Fruit fly (Drosophila melanogaster) whole organism, embryonic: ENCODE data around the gene CG3534.

Experiments used
- Aef1 ChIP-seq: fragments of 200-800 bp; sonication (Bioruptor generic); IDR thresholded peaks from 3 replicates; pipeline ENCODE4 v1.3.6; 2022; ENCODE audit warnings: missing biosample characterization, missing genetic modification characterization
- CG10209 ChIP-seq: fragments of 200-800 bp; sonication (Bioruptor generic); optimal IDR thresholded peaks from 3 replicates; lab custom pipeline; 2017; ENCODE audit warnings: missing biosample characterization, mild to moderate bottlenecking, missing genetic modification characterization, missing genetic modification reagents
- CG10366 ChIP-seq: fragments of 200-800 bp; sonication (Bioruptor generic); IDR thresholded peaks from 2 replicates; pipeline ENCODE4 v1.3.6; 2022; ENCODE audit warnings: missing biosample characterization, missing genetic modification characterization
- CG10462 ChIP-seq: fragments of 200-800 bp; sonication (Bioruptor generic); optimal IDR thresholded peaks from 2 replicates; lab custom pipeline; 2016; ENCODE audit warnings: missing biosample characterization, missing genetic modification characterization
- CG10543 ChIP-seq: fragments of 200-800 bp; sonication (Bioruptor generic); optimal IDR thresholded peaks from 3 replicates; lab custom pipeline; 2017; ENCODE audit warnings: missing biosample characterization, mild to moderate bottlenecking, missing genetic modification characterization, moderate library complexity
- CG11247 ChIP-seq: fragments of 200-800 bp; sonication (Bioruptor generic); IDR thresholded peaks from 2 replicates; pipeline ENCODE4 v1.3.6; 2022; ENCODE audit warnings: missing biosample characterization, missing genetic modification characterization
- CG12104 ChIP-seq: fragments of 200-800 bp; sonication (Bioruptor generic); optimal IDR thresholded peaks from 3 replicates; lab custom pipeline; 2016; ENCODE audit warnings: missing biosample characterization, missing genetic modification characterization
- CG12744 ChIP-seq: fragments of 200-800 bp; sonication (Bioruptor generic); optimal IDR thresholded peaks from 2 replicates; lab custom pipeline; 2016; ENCODE audit warnings: missing biosample characterization, missing genetic modification characterization
- CG17328 ChIP-seq: fragments of 200-800 bp; sonication (Bioruptor generic); IDR thresholded peaks from 2 replicates; pipeline ENCODE4 v1.3.6; 2022; ENCODE audit warnings: missing biosample characterization, missing genetic modification characterization
- CG17612 ChIP-seq: fragments of 200-800 bp; sonication (Bioruptor generic); IDR thresholded peaks from 2 replicates; pipeline ENCODE4 v1.3.6; 2022; ENCODE audit warnings: missing biosample characterization, missing genetic modification characterization
- CG1832 ChIP-seq: fragments of 200-800 bp; sonication (Bioruptor generic); optimal IDR thresholded peaks from 2 replicates; lab custom pipeline; 2017; ENCODE audit warnings: missing biosample characterization, mild to moderate bottlenecking, missing genetic modification characterization, inconsistent platforms
- CG18619 ChIP-seq: fragments of 200-800 bp; sonication (Bioruptor generic); optimal IDR thresholded peaks from 3 replicates; lab custom pipeline; 2017; ENCODE audit warnings: missing biosample characterization, mild to moderate bottlenecking, missing genetic modification characterization
- CG2120 ChIP-seq: fragments of 200-800 bp; sonication (Bioruptor generic); optimal IDR thresholded peaks from 3 replicates; lab custom pipeline; 2016; ENCODE audit warnings: missing biosample characterization, missing genetic modification characterization
- CG2678 ChIP-seq: fragments of 200-800 bp; sonication (Bioruptor generic); optimal IDR thresholded peaks from 3 replicates; lab custom pipeline; 2019; ENCODE audit warnings: missing biosample characterization, mild to moderate bottlenecking, missing genetic modification characterization, moderate library complexity
- CG34376 ChIP-seq: fragments of 200-800 bp; sonication (Bioruptor generic); optimal IDR thresholded peaks from 2 replicates; lab custom pipeline; 2018; ENCODE audit warnings: missing biosample characterization, mild to moderate bottlenecking, missing genetic modification characterization
- CG3838 ChIP-seq: fragments of 200-800 bp; sonication (Bioruptor generic); optimal IDR thresholded peaks from 3 replicates; lab custom pipeline; 2016; ENCODE audit warnings: missing biosample characterization, missing genetic modification characterization
- CG42726 ChIP-seq: fragments of 200-800 bp; sonication (Bioruptor generic); IDR thresholded peaks from 2 replicates; pipeline ENCODE4 v1.3.6; 2022; ENCODE audit warnings: missing biosample characterization, missing genetic modification characterization; ENCODE audit not compliant: partially characterized antibody
- CG4617 ChIP-seq: fragments of 200-800 bp; sonication (Bioruptor generic); optimal IDR thresholded peaks from 3 replicates; lab custom pipeline; 2016; ENCODE audit warnings: missing biosample characterization, missing genetic modification characterization, borderline replicate concordance
- CG4730 ChIP-seq: fragments of 200-800 bp; sonication (Bioruptor generic); IDR thresholded peaks from 2 replicates; pipeline ENCODE4 v1.3.6; 2022; ENCODE audit warnings: missing biosample characterization, missing genetic modification characterization
- CG9215 ChIP-seq: fragments of 200-800 bp; sonication (Bioruptor generic); IDR thresholded peaks from 2 replicates; pipeline ENCODE4 v1.3.6; 2022; ENCODE audit warnings: missing biosample characterization, missing genetic modification characterization
- CrebB ChIP-seq: fragments of 200-800 bp; sonication (Bioruptor generic); optimal IDR thresholded peaks from 3 replicates; lab custom pipeline; 2018; ENCODE audit warnings: missing biosample characterization, mild to moderate bottlenecking, missing genetic modification characterization
- D ChIP-seq, 2 experiments: fragments of 200-800 bp in 1 of 2; fragments of >200 bp in 1 of 2; sonication (Bioruptor generic) in 1 of 2; optimal IDR thresholded peaks; 2 replicates in 1 of 2; 3 replicates in 1 of 2; lab custom pipeline; 2017; ENCODE audit warnings: mild to moderate bottlenecking in 1 of 2, missing biosample characterization in 1 of 2, missing genetic modification characterization in 1 of 2, missing genetic modification reagents in 1 of 2
- Drgx ChIP-seq: fragments of 200-800 bp; sonication (Bioruptor generic); IDR thresholded peaks from 2 replicates; pipeline ENCODE4 v1.3.6; 2022; ENCODE audit warnings: missing biosample characterization, missing genetic modification characterization
- GATAe ChIP-seq: fragments of 200-800 bp; sonication (Bioruptor generic); conservative IDR thresholded peaks from 2 replicates; pipeline ENCODE4 v1.3.6; 2022; ENCODE audit warnings: missing biosample characterization, missing genetic modification characterization
- H15 ChIP-seq: fragments of 200-800 bp; sonication (Bioruptor generic); IDR thresholded peaks from 3 replicates; pipeline ENCODE4 v1.3.6; 2022; ENCODE audit warnings: missing biosample characterization, missing genetic modification characterization
- H2.0 ChIP-seq: fragments of 200-800 bp; sonication (Bioruptor generic); IDR thresholded peaks from 2 replicates; pipeline ENCODE4 v1.3.6; 2022; ENCODE audit warnings: missing biosample characterization, missing genetic modification characterization
- HLH3B ChIP-seq: fragments of 200-800 bp; sonication (Bioruptor generic); IDR thresholded peaks from 2 replicates; pipeline ENCODE4 v1.3.6; 2022; ENCODE audit warnings: missing biosample characterization, missing genetic modification characterization
- Hand ChIP-seq: fragments of 200-800 bp; sonication (Bioruptor generic); optimal IDR thresholded peaks from 2 replicates; lab custom pipeline; 2017; ENCODE audit warnings: mild to moderate bottlenecking, missing biosample characterization, missing genetic modification reagents, missing genetic modification characterization
- Med ChIP-seq: fragments of 200-800 bp; sonication (Bioruptor generic); peaks from one replicate; lab custom pipeline; 2016; ENCODE audit warnings: missing biosample characterization, missing genetic modification characterization, mild to moderate bottlenecking, inconsistent platforms, moderate library complexity
- NC2β ChIP-seq: fragments of 200-800 bp; sonication (Bioruptor generic); optimal IDR thresholded peaks from 2 replicates; lab custom pipeline; 2016; ENCODE audit warnings: missing biosample characterization, missing genetic modification characterization
- Scr ChIP-seq: fragments of 200-800 bp; sonication (Bioruptor generic); IDR thresholded peaks from 2 replicates; pipeline ENCODE4 v1.3.6; 2022; ENCODE audit warnings: missing biosample characterization, missing genetic modification characterization; ENCODE audit not compliant: partially characterized antibody
- Usf ChIP-seq: fragments of 200-800 bp; sonication (Bioruptor generic); optimal IDR thresholded peaks from 2 replicates; lab custom pipeline; 2017; ENCODE audit warnings: missing genotype, missing biosample characterization, missing genetic modification characterization
- aop ChIP-seq: fragments of 200-800 bp; sonication (Bioruptor generic); IDR thresholded peaks from 2 replicates; pipeline ENCODE4 v1.3.6; 2022; ENCODE audit warnings: missing biosample characterization, missing genetic modification characterization
- cad ChIP-seq: fragments of >200 bp; optimal IDR thresholded peaks from 2 replicates; lab custom pipeline; 2017; ENCODE audit warnings: missing biosample characterization, missing genetic modification characterization
- fd102C ChIP-seq: fragments of 200-800 bp; sonication (Bioruptor generic); optimal IDR thresholded peaks from 2 replicates; lab custom pipeline; 2018; ENCODE audit warnings: missing biosample characterization, mild to moderate bottlenecking, missing genetic modification characterization, moderate library complexity
- fd3F ChIP-seq: fragments of 200-800 bp; sonication (Bioruptor generic); optimal IDR thresholded peaks from 2 replicates; lab custom pipeline; 2018; ENCODE audit warnings: missing biosample characterization, mild to moderate bottlenecking, missing genetic modification characterization, moderate library complexity
- gfzf ChIP-seq: fragments of 200-800 bp; sonication (Bioruptor generic); optimal IDR thresholded peaks from 2 replicates; lab custom pipeline; 2016; ENCODE audit warnings: missing biosample characterization, mild to moderate bottlenecking, missing genetic modification characterization, moderate library complexity
- grau ChIP-seq: fragments of 200-800 bp; optimal IDR thresholded peaks from 3 replicates; lab custom pipeline; 2019; ENCODE audit warnings: missing biosample characterization, mild to moderate bottlenecking, missing genetic modification characterization, moderate library complexity
- gsb ChIP-seq: fragments of 200-800 bp; sonication (Bioruptor generic); IDR thresholded peaks from 2 replicates; pipeline ENCODE4 v1.3.6; 2022; ENCODE audit warnings: missing biosample characterization, missing genetic modification characterization
- h ChIP-seq: fragments of >200 bp; optimal IDR thresholded peaks from 2 replicates; lab custom pipeline; 2017
- lov ChIP-seq, 2 experiments: fragments of 200-800 bp in 1 of 2; fragments of >200 bp in 1 of 2; sonication (Bioruptor generic) in 1 of 2; IDR thresholded peaks in 1 of 2; optimal IDR thresholded peaks in 1 of 2; 2 replicates in 1 of 2; 3 replicates in 1 of 2; pipeline versions ENCODE4 v1.3.6 to Lab custom; 2017 to 2022; ENCODE audit warnings: missing biosample characterization in 1 of 2, missing genetic modification characterization in 1 of 2
- org-1 ChIP-seq: fragments of 200-800 bp; sonication (Bioruptor generic); optimal IDR thresholded peaks from 2 replicates; lab custom pipeline; 2017; ENCODE audit warnings: missing biosample characterization, missing genetic modification characterization
- sqz ChIP-seq: fragments of 200-800 bp; sonication (Bioruptor generic); optimal IDR thresholded peaks from 3 replicates; lab custom pipeline; 2018; ENCODE audit warnings: missing biosample characterization, mild to moderate bottlenecking, missing genetic modification characterization
- tio ChIP-seq: fragments of 200-800 bp; sonication (Bioruptor generic); optimal IDR thresholded peaks from 2 replicates; lab custom pipeline; 2017; ENCODE audit warnings: missing biosample characterization, missing genetic modification characterization, inconsistent platforms
- z ChIP-seq: fragments of 200-800 bp; sonication (Bioruptor generic); IDR thresholded peaks from 3 replicates; pipeline ENCODE4 v1.3.6; 2022; ENCODE audit warnings: missing biosample characterization, missing genetic modification characterization
- zen ChIP-seq: fragments of 200-800 bp; sonication (Bioruptor generic); optimal IDR thresholded peaks from 3 replicates; lab custom pipeline; 2018; ENCODE audit warnings: missing biosample characterization, mild to moderate bottlenecking, missing genetic modification characterization, moderate library complexity
- zen2 ChIP-seq: fragments of 200-800 bp; sonication (Bioruptor generic); IDR thresholded peaks from 3 replicates; pipeline ENCODE4 v1.3.6; 2022; ENCODE audit warnings: missing biosample characterization, missing genetic modification characterization; ENCODE audit not compliant: partially characterized antibody
- zf30C ChIP-seq: fragments of 200-800 bp; sonication (Bioruptor generic); optimal IDR thresholded peaks from 3 replicates; lab custom pipeline; 2018; ENCODE audit warnings: missing biosample characterization, mild to moderate bottlenecking, missing genetic modification characterization

CG3534 gene

DNA sequence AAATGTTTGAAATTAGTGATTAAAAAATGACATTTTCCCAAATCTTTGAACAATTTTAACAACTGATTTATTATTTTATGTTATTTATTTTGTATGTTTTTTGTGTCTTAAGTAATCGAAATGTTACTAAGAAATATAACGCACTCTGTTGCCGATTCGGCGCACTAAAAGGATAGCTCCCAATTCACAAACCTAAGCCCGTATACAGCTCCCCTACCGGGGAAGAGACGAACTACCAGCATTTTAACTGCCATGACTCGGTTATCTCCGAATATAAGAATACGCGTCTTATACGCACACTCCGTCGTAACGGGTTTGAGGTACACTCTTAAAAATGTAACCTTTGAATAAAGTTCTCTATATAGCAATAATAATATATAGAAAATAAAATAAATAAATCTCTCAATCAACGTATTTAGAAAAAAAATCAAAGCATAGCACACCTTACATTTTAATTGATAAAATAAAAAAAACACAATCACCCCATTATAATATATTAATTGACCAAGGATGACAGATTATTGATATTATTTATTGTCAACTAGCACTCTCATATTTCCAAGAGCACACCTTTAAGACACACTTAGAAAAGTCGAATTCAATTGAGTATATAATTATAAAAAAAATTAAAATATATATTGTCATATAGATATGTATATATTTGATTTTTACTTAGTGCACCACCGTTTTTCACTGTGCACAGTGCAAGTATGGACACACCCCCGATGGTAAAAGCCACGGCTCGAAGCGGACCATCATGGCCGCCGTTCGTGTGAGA, 38.3 kb upstream of the CG3534 start (continued):
- TF ChIP-seq fd102C (GFP tag; lab: Kevin White, UChicago), result peak; percentile 24
- no peak for TF ChIP-seq CG12744 (GFP tag; lab: Kevin White, UChicago)
- peak; percentile 49 for TF ChIP-seq CG9215
- TF ChIP-seq CG10366, result peak; percentile 65
- TF ChIP-seq CG4617 (GFP tag; lab: Kevin White, UChicago), result peak; percentile 2
- peak; percentile 64 for TF ChIP-seq CG17328 (GFP tag; lab: Robert Waterston, UW)
- peak; percentile 81 for TF ChIP-seq CG10462 (GFP tag; lab: Kevin White, UChicago)
- TF ChIP-seq z (GFP tag; lab: Robert Waterston, UW), result no peak
- peak; percentile 67 for TF ChIP-seq H2.0 (GFP tag; lab: Robert Waterston, UW)
- TF ChIP-seq CG18619, result peak; percentile 91
- no peak for TF ChIP-seq Scr (GFP tag; lab: Robert Waterston, UW)
- no peak for TF ChIP-seq h (lab: Kevin White, UChicago)
- TF ChIP-seq Aef1 (GFP tag; lab: Robert Waterston, UW), result peak; percentile 26; the same call in 2 of the 3 replicates
- TF ChIP-seq gsb (GFP tag; lab: Robert Waterston, UW), result no peak
- TF ChIP-seq CG34376 (GFP tag; lab: Kevin White, UChicago), result no peak
- no peak for TF ChIP-seq zen2
- TF ChIP-seq CG11247 (GFP tag; lab: Robert Waterston, UW), result 0 out of 2 replicates have a peak, but pooled peaks have one; percentile 42
- TF ChIP-seq sqz (GFP tag; lab: Kevin White, UChicago), result peak; percentile 60
- no peak for TF ChIP-seq CG17612 (GFP tag; lab: Robert Waterston, UW)
- no peak for TF ChIP-seq H15 (GFP tag; lab: Robert Waterston, UW)
- TF ChIP-seq Med (GFP tag; lab: Kevin White, UChicago), result no peak
- TF ChIP-seq Drgx, result 0 out of 2 replicates have a peak, but pooled peaks have one; percentile 52
- peak; percentile 89 for TF ChIP-seq grau
- TF ChIP-seq CG1832 (GFP tag; lab: Kevin White, UChicago), result no peak
- TF ChIP-seq NC2β, result no peak
- peak; percentile 80 for TF ChIP-seq CG12104 (GFP tag; lab: Kevin White, UChicago)
- peak; percentile 92 for TF ChIP-seq CG2678
- TF ChIP-seq HLH3B (GFP tag; lab: Robert Waterston, UW), result peak; percentile 68
- no peak for TF ChIP-seq D (optimal IDR thresholded peaks at IDR 0.05; lab: Kevin White, UChicago)
- peak; percentile 90 for TF ChIP-seq D (GFP tag; optimal IDR thresholded peaks at IDR 0.05; lab: Kevin White, UChicago)
- peak; percentile 22 for TF ChIP-seq CrebB (tag; lab: Kevin White, UChicago)
- TF ChIP-seq gfzf (GFP tag; lab: Kevin White, UChicago), result peak; percentile 5
- TF ChIP-seq org-1 (GFP tag; lab: Kevin White, UChicago), result peak; percentile 67
- TF ChIP-seq lov (optimal IDR thresholded peaks at IDR 0.05; lab: Kevin White, UChicago), result no peak
- TF ChIP-seq lov (GFP tag; IDR thresholded peaks at IDR 0.05; lab: Robert Waterston, UW), result 0 out of 3 replicates have a peak, but pooled peaks have one; percentile 8
- peak; percentile 95 for TF ChIP-seq zf30C (GFP tag; lab: Kevin White, UChicago)
- peak; percentile 73 for TF ChIP-seq Usf (GFP tag; lab: Kevin White, UChicago)
- peak; percentile 74 for TF ChIP-seq Hand
- no peak for TF ChIP-seq aop (GFP tag; lab: Robert Waterston, UW)
- no peak for TF ChIP-seq CG3838 (GFP tag; lab: Kevin White, UChicago)
- TF ChIP-seq zen (tag; lab: Kevin White, UChicago), result peak; percentile 76
- peak; percentile 64 for TF ChIP-seq CG42726 (GFP tag; lab: Robert Waterston, UW)
- no peak for TF ChIP-seq cad
- TF ChIP-seq CG10543 (GFP tag; lab: Kevin White, UChicago), result peak; percentile 87
- TF ChIP-seq fd3F (GFP tag; lab: Kevin White, UChicago), result peak; percentile 75
- TF ChIP-seq tio, result peak; percentile 78
- TF ChIP-seq GATAe, result no peak
- TF ChIP-seq CG10209 (GFP tag; lab: Kevin White, UChicago), result peak; percentile 90
- no peak for TF ChIP-seq CG2120 (GFP tag; lab: Kevin White, UChicago)
- peak; percentile 53; the same call in 1 of the 2 replicates for TF ChIP-seq CG4730 (GFP tag; lab: Robert Waterston, UW)
